Worm (Caenorhabditis elegans) whole organism, L4 larva: ENCODE measurements around the gene B0212.3.

Source experiments
- F26F4.8 ChIP-seq: fragments of 200-800 bp; sonication (Bioruptor generic); conservative IDR thresholded peaks from 2 replicates; pipeline ENCODE4 v1.3.6; 2022; ENCODE audit warnings: missing genetic modification characterization, missing compliant biosample characterization
- F49E8.2 ChIP-seq: sonication (generic microtip); optimal IDR thresholded peaks from 2 replicates; lab custom pipeline; 2016; ENCODE audit warnings: missing compliant biosample characterization, mild to moderate bottlenecking, missing genetic modification characterization, borderline replicate concordance
- R02D3.7 ChIP-seq: fragments of 150-350 bp; sonication (generic microtip); optimal IDR thresholded peaks from 3 replicates; lab custom pipeline; 2014; ENCODE audit warnings: missing biosample characterization, missing genetic modification characterization
- T20F7.1 ChIP-seq: fragments of 200-800 bp; sonication (Bioruptor generic); optimal IDR thresholded peaks from 2 replicates; lab custom pipeline; 2018; ENCODE audit warnings: mild to moderate bottlenecking, missing genetic modification characterization, missing compliant biosample characterization
- Y48G9A.11 ChIP-seq: fragments of 200-800 bp; sonication (Bioruptor generic); IDR thresholded peaks from 2 replicates; pipeline ENCODE4 v1.3.6; 2022; ENCODE audit warnings: missing genetic modification reagents, missing genetic modification characterization, missing compliant biosample characterization
- aha-1 ChIP-seq: fragments of 150-350 bp; peaks from one replicate; lab custom pipeline; 2014; ENCODE audit warnings: missing biosample characterization, missing genetic modification characterization
- ama-1 ChIP-seq: fragments of 150-350 bp; optimal IDR thresholded peaks from 2 replicates; lab custom pipeline; 2014; ENCODE audit warnings: inconsistent platforms, mixed read lengths
- ceh-20 ChIP-seq: fragments of 200-800 bp; sonication (Bioruptor generic); IDR thresholded peaks from 2 replicates; pipeline ENCODE4 v1.3.6; 2022; ENCODE audit warnings: missing genetic modification reagents, missing genetic modification characterization, missing compliant biosample characterization
- ceh-44 ChIP-seq: fragments of 200-800 bp; sonication (Bioruptor generic); IDR thresholded peaks from 2 replicates; pipeline ENCODE4 v1.3.6; 2022; ENCODE audit warnings: missing genetic modification reagents, missing genetic modification characterization, missing compliant biosample characterization
- ces-1 ChIP-seq: fragments of 150-350 bp; sonication (generic microtip); optimal IDR thresholded peaks from 4 replicates; lab custom pipeline; 2014; ENCODE audit warnings: missing biosample characterization, missing genetic modification reagents, missing genetic modification characterization
- ctbp-1 ChIP-seq: fragments of 200-800 bp; sonication (Bioruptor generic); IDR thresholded peaks from 2 replicates; pipeline ENCODE4 v1.3.6; 2022; ENCODE audit warnings: missing genetic modification reagents, missing genetic modification characterization, missing compliant biosample characterization
- daf-16 ChIP-seq, 3 experiments: sonication (generic microtip); optimal IDR thresholded peaks; 2 replicates each; lab custom pipeline; 2016 to 2017; ENCODE audit warnings: missing genetic modification characterization in 3 of 3, missing genetic modification reagents in 3 of 3, mild to moderate bottlenecking in 2 of 3, missing compliant biosample characterization in 2 of 3, missing biosample characterization in 1 of 3, moderate library complexity in 1 of 3
- daf-8 ChIP-seq: fragments of 200-800 bp; sonication (Bioruptor generic); IDR thresholded peaks from 2 replicates; pipeline ENCODE4 v1.3.6; 2022; ENCODE audit warnings: missing genetic modification characterization, missing compliant biosample characterization
- dpl-1 ChIP-seq: fragments of 150-350 bp; optimal IDR thresholded peaks from 2 replicates; lab custom pipeline; 2014; ENCODE audit warnings: missing biosample characterization, missing genetic modification reagents, missing genetic modification characterization
- dve-1 ChIP-seq: sonication (generic microtip); optimal IDR thresholded peaks from 2 replicates; lab custom pipeline; 2017; ENCODE audit warnings: antibody characterized with exemption, mild to moderate bottlenecking, missing genetic modification characterization, missing compliant biosample characterization; ENCODE audit not compliant: insufficient read depth
- egl-43 ChIP-seq: fragments of 200-800 bp; sonication (Bioruptor generic); IDR thresholded peaks from 2 replicates; pipeline ENCODE4 v1.3.6; 2022; ENCODE audit warnings: missing genetic modification reagents, missing genetic modification characterization, missing compliant biosample characterization
- fkh-10 ChIP-seq: fragments of 150-350 bp; optimal IDR thresholded peaks from 2 replicates; lab custom pipeline; 2014; ENCODE audit warnings: missing biosample characterization, missing genetic modification reagents, missing genetic modification characterization
- hif-1 ChIP-seq, 2 experiments: sonication (generic microtip); optimal IDR thresholded peaks; 2 replicates each; lab custom pipeline; 2016 to 2017; ENCODE audit warnings: missing compliant biosample characterization in 2 of 2, missing genetic modification characterization in 2 of 2, missing genetic modification reagents in 2 of 2, missing genotype in 2 of 2, mild to moderate bottlenecking in 1 of 2
- hlh-11 ChIP-seq: fragments of 200-800 bp; sonication (Bioruptor generic); optimal IDR thresholded peaks from 2 replicates; lab custom pipeline; 2018; ENCODE audit warnings: mild to moderate bottlenecking, missing genetic modification characterization, missing compliant biosample characterization
- hlh-30 ChIP-seq: sonication (generic microtip); optimal IDR thresholded peaks from 2 replicates; lab custom pipeline; 2017; ENCODE audit warnings: antibody characterized with exemption, mild to moderate bottlenecking, missing genetic modification characterization, missing compliant biosample characterization; ENCODE audit not compliant: insufficient read depth
- hmg-1.1 ChIP-seq: fragments of 200-800 bp; sonication (Bioruptor generic); IDR thresholded peaks from 2 replicates; pipeline ENCODE4 v1.3.6; 2022; ENCODE audit warnings: missing genetic modification reagents, missing genetic modification characterization, missing compliant biosample characterization
- lim-7 ChIP-seq: fragments of 200-800 bp; sonication (Bioruptor generic); IDR thresholded peaks from 2 replicates; pipeline ENCODE4 v1.3.6; 2022; ENCODE audit warnings: missing genetic modification characterization, missing compliant biosample characterization
- lin-1 ChIP-seq: fragments of 200-800 bp; sonication (Bioruptor generic); IDR thresholded peaks from 2 replicates; pipeline ENCODE4 v1.3.6; 2022; ENCODE audit warnings: missing genetic modification reagents, missing genetic modification characterization, missing compliant biosample characterization
- lin-29 ChIP-seq: fragments of 200-800 bp; sonication (Bioruptor generic); IDR thresholded peaks from 2 replicates; pipeline ENCODE4 v1.3.6; 2022; ENCODE audit warnings: missing genetic modification reagents, missing genetic modification characterization, missing compliant biosample characterization
- lsy-2 ChIP-seq, 2 experiments: fragments of 150-350 bp in 1 of 2; sonication (generic microtip) in 1 of 2; optimal IDR thresholded peaks; 2 replicates each; lab custom pipeline; 2014 to 2017; ENCODE audit warnings: missing biosample characterization in 2 of 2, missing genetic modification characterization in 2 of 2
- mep-1 ChIP-seq: fragments of 150-350 bp; sonication (generic microtip); optimal IDR thresholded peaks from 3 replicates; lab custom pipeline; 2014; ENCODE audit warnings: missing biosample characterization, missing genetic modification characterization
- mes-2 ChIP-seq: sonication (generic microtip); optimal IDR thresholded peaks from 2 replicates; lab custom pipeline; 2016; ENCODE audit warnings: missing genotype, mild to moderate bottlenecking, missing genetic modification characterization, missing compliant biosample characterization; ENCODE audit not compliant: poor library complexity, severe bottlenecking
- nhr-111 ChIP-seq: fragments of 200-800 bp; sonication (Bioruptor generic); optimal IDR thresholded peaks from 2 replicates; lab custom pipeline; 2018; ENCODE audit warnings: mild to moderate bottlenecking, missing genetic modification characterization, missing compliant biosample characterization
- nhr-48 ChIP-seq: sonication (generic microtip); optimal IDR thresholded peaks from 2 replicates; lab custom pipeline; 2016; ENCODE audit warnings: mild to moderate bottlenecking, missing genetic modification characterization, missing compliant biosample characterization
- nhr-6 ChIP-seq: fragments of 150-350 bp; optimal IDR thresholded peaks from 2 replicates; lab custom pipeline; 2014; ENCODE audit warnings: missing biosample characterization, missing genetic modification characterization
- pha-4 ChIP-seq, 2 experiments: fragments of 150-350 bp in 1 of 2; fragments of 200-800 bp in 1 of 2; sonication (Bioruptor generic) in 1 of 2; IDR thresholded peaks in 1 of 2; optimal IDR thresholded peaks in 1 of 2; 2 replicates each; pipeline versions ENCODE4 v1.3.6 to Lab custom; 2014 to 2022; ENCODE audit warnings: missing genetic modification characterization in 2 of 2, missing genetic modification reagents in 2 of 2, missing biosample characterization in 1 of 2, missing compliant biosample characterization in 1 of 2
- rbr-2 ChIP-seq: sonication (generic microtip); optimal IDR thresholded peaks from 2 replicates; lab custom pipeline; 2016; ENCODE audit warnings: missing genotype, missing genetic modification characterization, missing compliant biosample characterization
- set-16 ChIP-seq: fragments of 200-800 bp; sonication (Bioruptor generic); IDR thresholded peaks from 2 replicates; pipeline ENCODE4 v1.3.6; 2022; ENCODE audit warnings: missing genetic modification reagents, missing genetic modification characterization, missing compliant biosample characterization
- snpc-4 ChIP-seq: fragments of 150-350 bp; optimal IDR thresholded peaks from 2 replicates; lab custom pipeline; 2014; ENCODE audit warnings: missing biosample characterization, missing genetic modification characterization
- spr-1 ChIP-seq: sonication (generic microtip); optimal IDR thresholded peaks from 2 replicates; lab custom pipeline; 2016; ENCODE audit warnings: mild to moderate bottlenecking, missing genetic modification characterization, missing compliant biosample characterization
- unc-130 ChIP-seq: sonication (generic microtip); optimal IDR thresholded peaks from 2 replicates; lab custom pipeline; 2016; ENCODE audit warnings: missing genetic modification reagents, missing genetic modification characterization, missing compliant biosample characterization
- unc-62 ChIP-seq, 3 experiments: fragments of 150-350 bp in 1 of 3; sonication (generic microtip); optimal IDR thresholded peaks in 2 of 3; peaks in 1 of 3; 1 replicate in 1 of 3; 2 replicates in 2 of 3; lab custom pipeline; 2014 to 2017; ENCODE audit warnings: missing biosample characterization in 3 of 3, missing genetic modification characterization in 3 of 3, missing genetic modification reagents in 3 of 3, missing genotype in 1 of 3

Gene B0212.3

DNA sequence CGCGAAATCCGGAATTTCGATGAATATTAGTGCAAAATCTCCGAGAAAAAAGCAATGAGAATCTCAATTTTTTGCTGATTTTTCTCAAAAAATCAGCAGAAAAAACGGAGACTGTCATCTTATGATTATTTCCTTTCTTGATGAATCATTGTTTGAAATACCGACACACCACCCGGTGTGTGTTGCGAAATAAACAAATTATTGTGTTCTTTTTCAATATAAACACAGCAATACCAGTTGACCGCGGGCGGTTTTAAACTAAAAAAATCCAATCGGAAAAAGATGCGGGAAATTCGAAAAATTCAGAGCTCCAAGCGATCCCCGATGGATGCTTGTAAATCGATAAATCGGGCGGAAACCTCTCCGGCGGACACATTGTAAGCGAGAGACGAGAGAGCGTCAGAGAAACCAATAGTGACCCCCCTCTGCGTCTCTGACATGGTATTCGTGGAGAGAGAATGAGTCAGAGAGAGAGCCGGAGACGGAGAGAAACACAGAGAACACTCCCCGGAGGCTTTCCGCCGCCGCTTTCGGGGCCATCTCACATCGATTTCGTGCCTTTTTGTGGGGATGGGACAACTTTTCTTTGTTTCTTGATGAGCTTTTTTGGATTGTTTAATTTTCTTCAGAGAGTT, 24.4 kb upstream of the B0212.3 start (continued):
- TF ChIP-seq lim-7 (GFP tag; lab: Robert Waterston, UW): 0 out of 2 replicates have a peak, but pooled peaks have one; percentile 33
- TF ChIP-seq T20F7.1: no peak
- TF ChIP-seq hif-1 (tag; optimal IDR thresholded peaks at IDR 0.05; lab: Kevin White, UChicago): peak in 1 of 2 experiments; percentile 13
- TF ChIP-seq aha-1: peak; percentile 47
- TF ChIP-seq hlh-11 (tag; lab: Kevin White, UChicago): peak; percentile 51
- peak in 1 of 2 experiments; percentile 96 for TF ChIP-seq unc-62 (GFP tag; optimal IDR thresholded peaks at IDR 0.05 in 1 of 2; lab: Kevin White, UChicago)
- no peak for TF ChIP-seq unc-62 (tag; optimal IDR thresholded peaks at IDR 0.05; lab: Kevin White, UChicago)
- no peak for TF ChIP-seq F26F4.8 (GFP tag; lab: Robert Waterston, UW)
- TF ChIP-seq egl-43 (GFP tag; lab: Robert Waterston, UW): peak; percentile 68; the same call in 1 of the 2 replicates
- TF ChIP-seq mep-1: peak; percentile 60
- no peak for TF ChIP-seq nhr-6 (tag; lab: Kevin White, UChicago)
- 0 out of 2 replicates have a peak, but pooled peaks have one; percentile 26 for TF ChIP-seq ctbp-1 (GFP tag; lab: Robert Waterston, UW)
- no peak for TF ChIP-seq nhr-48 (tag; lab: Kevin White, UChicago)
- no peak for TF ChIP-seq Y48G9A.11
- peak; percentile 28 for TF ChIP-seq fkh-10 (GFP tag; lab: Kevin White, UChicago)

DNA sequence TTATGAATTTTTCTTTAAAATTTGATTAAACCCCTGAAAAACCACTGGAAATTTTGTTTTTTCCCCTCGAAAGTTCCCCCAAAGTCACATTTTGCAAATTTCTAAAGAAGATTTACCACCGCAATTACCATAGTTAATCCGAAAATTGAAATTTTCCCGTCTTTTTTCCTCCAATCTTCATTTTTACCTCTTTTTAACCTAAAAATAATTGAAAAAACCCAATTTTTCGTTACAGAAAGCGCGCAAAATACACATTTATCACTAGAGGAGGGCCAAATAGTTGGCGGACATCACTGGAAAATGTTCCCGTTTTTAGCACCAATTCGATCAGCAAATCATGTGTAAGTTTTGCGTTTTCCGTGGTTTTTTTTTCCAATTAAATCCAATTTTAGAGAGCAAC, 23.4 kb upstream of the B0212.3 start, which contains the start of gene unc-33:
unc-33 (plus strand) TSS at position 301 of the 400 bp plus-strand sequence.
- peak in 1 of 2 experiments; percentile 11 for TF ChIP-seq unc-62 (GFP tag; optimal IDR thresholded peaks at IDR 0.05 in 1 of 2; lab: Kevin White, UChicago)
- no peak for TF ChIP-seq unc-62 (tag; optimal IDR thresholded peaks at IDR 0.05; lab: Kevin White, UChicago)
- TF ChIP-seq dve-1: no peak

DNA sequence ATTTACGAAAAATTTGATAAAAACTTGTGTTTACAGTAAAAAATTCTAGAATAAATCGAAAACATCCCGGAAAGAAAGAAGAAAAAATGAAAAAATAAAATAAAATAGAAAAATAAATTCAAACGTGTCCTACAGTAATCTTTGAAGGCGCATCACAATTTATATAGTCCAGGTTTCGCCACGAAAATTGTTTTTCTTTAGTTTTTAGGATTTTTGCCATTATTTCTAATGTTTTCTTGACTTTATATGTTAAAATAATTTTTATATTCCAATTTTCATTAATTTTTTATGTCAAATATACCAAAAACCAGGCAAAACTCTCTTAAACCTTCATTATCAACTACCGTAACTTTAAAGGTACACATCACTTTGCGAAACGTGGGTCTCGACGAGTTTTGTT, 22.4 kb upstream of the B0212.3 start:
- no peak for TF ChIP-seq ama-1
- no peak for TF ChIP-seq lin-29 (GFP tag; lab: Robert Waterston, UW)
- TF ChIP-seq F49E8.2 (tag; lab: Kevin White, UChicago): peak; percentile 3
- TF ChIP-seq lsy-2 (tag; optimal IDR thresholded peaks at IDR 0.05; lab: Kevin White, UChicago): peak in 1 of 2 experiments; percentile 13

DNA sequence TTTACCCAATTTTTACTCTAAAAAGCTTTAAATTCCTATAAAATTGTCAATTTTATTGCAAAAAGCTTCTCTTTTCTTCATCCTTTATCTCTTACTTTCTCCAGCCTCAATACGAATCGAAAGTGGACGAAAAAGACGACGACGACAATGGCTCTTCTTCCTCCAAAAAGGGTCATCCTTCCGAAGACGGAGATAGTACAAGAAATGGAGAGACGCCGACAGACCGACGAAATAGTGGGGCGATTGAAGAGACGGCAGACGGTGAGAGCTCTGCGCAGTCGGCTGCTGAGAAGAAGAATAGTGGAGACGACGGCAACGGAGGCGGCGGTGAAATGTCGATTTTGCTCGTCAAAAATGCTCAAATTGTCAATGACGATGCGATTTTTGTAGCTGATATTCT, 20.6 kb upstream of the B0212.3 start:
- no peak for TF ChIP-seq ces-1
- peak; percentile 33 for TF ChIP-seq fkh-10 (GFP tag; lab: Kevin White, UChicago)
- no peak for TF ChIP-seq unc-130 (GFP tag; lab: Kevin White, UChicago)
- TF ChIP-seq rbr-2 (tag; lab: Kevin White, UChicago): peak; percentile 36
- no peak for TF ChIP-seq ceh-20 (GFP tag; lab: Robert Waterston, UW)
- peak; percentile 43 for TF ChIP-seq mes-2 (tag; lab: Kevin White, UChicago)
- peak; percentile 26 for TF ChIP-seq hlh-11 (tag; lab: Kevin White, UChicago)
- peak; percentile 11 for TF ChIP-seq hlh-30 (tag; lab: Kevin White, UChicago)
- peak; percentile 63 for TF ChIP-seq aha-1
- TF ChIP-seq ceh-44 (GFP tag; lab: Robert Waterston, UW): no peak
- peak in 1 of 2 experiments; percentile 49 for TF ChIP-seq lsy-2 (tag; optimal IDR thresholded peaks at IDR 0.05; lab: Kevin White, UChicago)
- TF ChIP-seq snpc-4 (tag; lab: Kevin White, UChicago): peak; percentile 47
- TF ChIP-seq nhr-111: no peak
- no peak for TF ChIP-seq spr-1 (tag; lab: Kevin White, UChicago)
- TF ChIP-seq daf-16 (GFP tag; optimal IDR thresholded peaks at IDR 0.05; lab: Kevin White, UChicago): no peak
- no peak for TF ChIP-seq daf-16 (tag; optimal IDR thresholded peaks at IDR 0.05; lab: Kevin White, UChicago)
- TF ChIP-seq dpl-1 (GFP tag; lab: Kevin White, UChicago): peak; percentile 17
- TF ChIP-seq pha-4 (GFP tag; IDR thresholded peaks at IDR 0.05; lab: Robert Waterston, UW): no peak
- TF ChIP-seq pha-4 (tag; optimal IDR thresholded peaks at IDR 0.05; lab: Kevin White, UChicago): no peak
- TF ChIP-seq set-16 (GFP tag; lab: Robert Waterston, UW): 0 out of 2 replicates have a peak, but pooled peaks have one; percentile 40
- peak; percentile 72 for TF ChIP-seq hmg-1.1
- no peak for TF ChIP-seq daf-8 (GFP tag; lab: Robert Waterston, UW)
- TF ChIP-seq R02D3.7: no peak
- TF ChIP-seq lin-1 (GFP tag; lab: Robert Waterston, UW): 0 out of 2 replicates have a peak, but pooled peaks have one; percentile 12
- TF ChIP-seq, all 104 proteins: peak for 12
